Worm (Caenorhabditis elegans) whole organism, early embryonic: ENCODE measurements around the gene sqv-3.

ENCODE experiments used
- B0310.2 ChIP-seq: sonication (generic microtip); optimal IDR thresholded peaks from 2 replicates; lab custom pipeline; 2016; ENCODE audit warnings: mild to moderate bottlenecking, missing genetic modification characterization, missing compliant biosample characterization
- flt-1 ChIP-seq: fragments of 200-800 bp; sonication (Bioruptor generic); IDR thresholded peaks from 2 replicates; pipeline ENCODE4 v1.3.6; 2022; ENCODE audit warnings: missing genetic modification characterization, missing compliant biosample characterization
- hmbx-1 ChIP-seq: sonication (generic microtip); optimal IDR thresholded peaks from 2 replicates; lab custom pipeline; 2016; ENCODE audit warnings: mild to moderate bottlenecking, missing genetic modification characterization, missing compliant biosample characterization
- scrt-1 ChIP-seq: fragments of 200-800 bp; sonication (Bioruptor generic); IDR thresholded peaks from 2 replicates; pipeline ENCODE4 v1.3.6; 2022; ENCODE audit warnings: missing genetic modification characterization, missing compliant biosample characterization
- sea-1 ChIP-seq: fragments of 200-800 bp; sonication (Bioruptor generic); conservative IDR thresholded peaks from 2 replicates; pipeline ENCODE4 v1.3.6; 2022; ENCODE audit warnings: missing genetic modification characterization, missing compliant biosample characterization
- tbx-11 ChIP-seq: fragments of 200-800 bp; sonication (Bioruptor generic); IDR thresholded peaks from 2 replicates; pipeline ENCODE4 v1.3.6; 2022; ENCODE audit warnings: missing genetic modification characterization, missing compliant biosample characterization
- tbx-37 ChIP-seq: fragments of 200-800 bp; sonication (Bioruptor generic); conservative IDR thresholded peaks from 2 replicates; pipeline ENCODE4 v1.3.6; 2022; ENCODE audit warnings: missing genetic modification reagents, missing genetic modification characterization, missing compliant biosample characterization

DNA sequence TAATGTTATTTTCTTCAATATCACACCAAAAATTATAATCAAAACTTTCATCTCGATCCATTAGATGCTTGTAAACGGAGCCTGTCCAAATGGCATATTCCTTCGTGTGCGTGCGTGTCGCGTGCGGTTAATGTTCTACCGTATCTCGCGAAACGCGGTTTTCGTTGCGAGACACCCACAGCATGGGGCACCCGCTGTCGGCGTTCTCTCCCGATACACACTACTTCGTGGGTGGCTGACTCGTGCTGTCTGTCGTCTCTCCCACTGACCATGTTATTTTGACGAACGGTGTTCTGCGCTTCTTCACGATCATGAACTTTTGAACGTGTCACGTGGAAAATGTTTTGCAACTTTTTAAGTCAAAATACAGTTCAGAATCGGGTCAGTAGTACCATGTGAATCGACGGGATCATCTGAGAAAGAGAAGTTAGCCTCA is 14.7 kb downstream of the sqv-3 start:
- peak; percentile 81 for TF ChIP-seq hmbx-1 (tag; lab: Kevin White, UChicago)
- peak; percentile 81 for TF ChIP-seq scrt-1 (GFP tag; lab: Robert Waterston, UW)
- TF ChIP-seq tbx-37 (GFP tag; lab: Robert Waterston, UW): peak; percentile 80; the same call in 1 of the 2 replicates
- peak; percentile 91 for TF ChIP-seq B0310.2 (tag; lab: Kevin White, UChicago)
- peak; percentile 89 for TF ChIP-seq flt-1
- TF ChIP-seq tbx-11 (GFP tag; lab: Robert Waterston, UW): peak; percentile 83
- peak; percentile 96 for TF ChIP-seq sea-1 (GFP tag; lab: Robert Waterston, UW)
